Fruit fly (Drosophila melanogaster) whole organism, embryonic: ENCODE data around the gene ftz-f1.

Experiments used
- Adf1 ChIP-seq: fragments of 200-800 bp; sonication (Bioruptor generic); IDR thresholded peaks from 2 replicates; pipeline ENCODE4 v1.3.6; 2022; ENCODE audit warnings: missing biosample characterization, missing genetic modification characterization
- Antp ChIP-seq: fragments of 200-800 bp; sonication (Bioruptor generic); optimal IDR thresholded peaks from 3 replicates; lab custom pipeline; 2016; ENCODE audit warnings: missing biosample characterization, missing genetic modification characterization
- Asciz ChIP-seq: fragments of 200-800 bp; sonication (Bioruptor generic); optimal IDR thresholded peaks from 2 replicates; lab custom pipeline; 2017; ENCODE audit warnings: missing biosample characterization, mild to moderate bottlenecking, missing genetic modification characterization, missing genetic modification reagents
- B-H1 ChIP-seq: fragments of 200-800 bp; sonication (Bioruptor generic); IDR thresholded peaks from 3 replicates; pipeline ENCODE4 v1.3.6; 2022; ENCODE audit warnings: missing biosample characterization, missing genetic modification characterization
- C15 ChIP-seq: fragments of 200-800 bp; sonication (Bioruptor generic); IDR thresholded peaks from 3 replicates; pipeline ENCODE4 v1.3.6; 2022; ENCODE audit warnings: missing biosample characterization, missing genetic modification characterization
- CG10366 ChIP-seq: fragments of 200-800 bp; sonication (Bioruptor generic); IDR thresholded peaks from 2 replicates; pipeline ENCODE4 v1.3.6; 2022; ENCODE audit warnings: missing biosample characterization, missing genetic modification characterization
- CG11504 ChIP-seq: fragments of 200-800 bp; sonication (Bioruptor generic); optimal IDR thresholded peaks from 3 replicates; lab custom pipeline; 2019; ENCODE audit warnings: missing biosample characterization, mild to moderate bottlenecking, missing genetic modification characterization, moderate library complexity
- CG12236 ChIP-seq: fragments of 200-800 bp; sonication (Bioruptor generic); optimal IDR thresholded peaks from 2 replicates; lab custom pipeline; 2016; ENCODE audit warnings: missing biosample characterization, missing genetic modification characterization
- CG12744 ChIP-seq: fragments of 200-800 bp; sonication (Bioruptor generic); optimal IDR thresholded peaks from 2 replicates; lab custom pipeline; 2016; ENCODE audit warnings: missing biosample characterization, missing genetic modification characterization
- CG15601 ChIP-seq: fragments of 200-800 bp; sonication (Bioruptor generic); optimal IDR thresholded peaks from 3 replicates; lab custom pipeline; 2019; ENCODE audit warnings: missing biosample characterization, mild to moderate bottlenecking, missing genetic modification characterization, moderate library complexity
- CG16863 ChIP-seq: fragments of 200-800 bp; sonication (Bioruptor generic); optimal IDR thresholded peaks from 3 replicates; lab custom pipeline; 2016; ENCODE audit warnings: missing biosample characterization, missing genetic modification characterization
- CG17385 ChIP-seq: fragments of 200-800 bp; sonication (Bioruptor generic); optimal IDR thresholded peaks from 3 replicates; lab custom pipeline; 2018; ENCODE audit warnings: missing biosample characterization, mild to moderate bottlenecking, missing genetic modification characterization
- CG17612 ChIP-seq: fragments of 200-800 bp; sonication (Bioruptor generic); IDR thresholded peaks from 2 replicates; pipeline ENCODE4 v1.3.6; 2022; ENCODE audit warnings: missing biosample characterization, missing genetic modification characterization
- CG1792 ChIP-seq: fragments of 200-800 bp; sonication (Bioruptor generic); optimal IDR thresholded peaks from 2 replicates; lab custom pipeline; 2016; ENCODE audit warnings: missing biosample characterization, missing genetic modification characterization
- CG2116 ChIP-seq: fragments of 200-800 bp; sonication (Bioruptor generic); optimal IDR thresholded peaks from 3 replicates; lab custom pipeline; 2018; ENCODE audit warnings: missing biosample characterization, mild to moderate bottlenecking, missing genetic modification characterization
- CG2889 ChIP-seq: fragments of 200-800 bp; sonication (Bioruptor generic); IDR thresholded peaks from 3 replicates; pipeline ENCODE4 v1.3.6; 2022; ENCODE audit warnings: missing biosample characterization, missing genetic modification characterization
- CG3065 ChIP-seq: fragments of 200-800 bp; sonication (Bioruptor generic); optimal IDR thresholded peaks from 2 replicates; lab custom pipeline; 2016; ENCODE audit warnings: missing biosample characterization, missing genetic modification characterization
- CG5245 ChIP-seq: fragments of 200-800 bp; sonication (Bioruptor generic); optimal IDR thresholded peaks from 3 replicates; lab custom pipeline; 2016; ENCODE audit warnings: missing biosample characterization, missing genetic modification characterization
- CG7556 ChIP-seq: fragments of 200-800 bp; sonication (Bioruptor generic); optimal IDR thresholded peaks from 2 replicates; lab custom pipeline; 2017; ENCODE audit warnings: missing biosample characterization, mild to moderate bottlenecking, missing genetic modification characterization
- CG7963 ChIP-seq: fragments of 200-800 bp; sonication (Bioruptor generic); IDR thresholded peaks from 3 replicates; pipeline ENCODE4 v1.3.6; 2022; ENCODE audit warnings: missing biosample characterization, missing genetic modification characterization; ENCODE audit not compliant: partially characterized antibody
- CG8290 ChIP-seq, 3 experiments: fragments of 200-800 bp; sonication (Bioruptor generic); optimal IDR thresholded peaks; 2 replicates each; lab custom pipeline; 2016 to 2019; ENCODE audit warnings: missing biosample characterization in 3 of 3, missing genetic modification characterization in 3 of 3, mild to moderate bottlenecking in 2 of 3, moderate library complexity in 1 of 3
- Dip3 ChIP-seq: fragments of 200-800 bp; sonication (Bioruptor generic); optimal IDR thresholded peaks from 3 replicates; lab custom pipeline; 2016; ENCODE audit warnings: missing biosample characterization, missing genetic modification characterization
- Drgx ChIP-seq: fragments of 200-800 bp; sonication (Bioruptor generic); IDR thresholded peaks from 2 replicates; pipeline ENCODE4 v1.3.6; 2022; ENCODE audit warnings: missing biosample characterization, missing genetic modification characterization
- E2f1 ChIP-seq: fragments of 200-800 bp; sonication (Bioruptor generic); IDR thresholded peaks from 2 replicates; pipeline ENCODE4 v1.3.6; 2022; ENCODE audit warnings: missing biosample characterization, missing genetic modification characterization
- Hmr ChIP-seq: fragments of 200-800 bp; sonication (Bioruptor generic); optimal IDR thresholded peaks from 3 replicates; lab custom pipeline; 2017; ENCODE audit warnings: mild to moderate bottlenecking, missing biosample characterization, missing genetic modification reagents, missing genetic modification characterization
- Hr3 ChIP-seq: fragments of 200-800 bp; sonication (Bioruptor generic); optimal IDR thresholded peaks from 3 replicates; lab custom pipeline; 2016; ENCODE audit warnings: missing biosample characterization, missing genetic modification characterization
- Hsf ChIP-seq: fragments of 200-800 bp; sonication (Bioruptor generic); optimal IDR thresholded peaks from 3 replicates; lab custom pipeline; 2016; ENCODE audit warnings: missing biosample characterization, missing genetic modification characterization
- Max ChIP-seq: fragments of 200-800 bp; sonication (Bioruptor generic); optimal IDR thresholded peaks from 2 replicates; lab custom pipeline; 2016; ENCODE audit warnings: missing biosample characterization, mild to moderate bottlenecking, missing genetic modification characterization
- Med ChIP-seq: fragments of 200-800 bp; sonication (Bioruptor generic); peaks from one replicate; lab custom pipeline; 2016; ENCODE audit warnings: missing biosample characterization, missing genetic modification characterization, mild to moderate bottlenecking, inconsistent platforms, moderate library complexity
- Rx ChIP-seq: fragments of 200-800 bp; sonication (Bioruptor generic); IDR thresholded peaks from 2 replicates; pipeline ENCODE4 v1.3.6; 2022; ENCODE audit warnings: missing biosample characterization, missing genetic modification characterization
- Sox102F ChIP-seq: fragments of 200-800 bp; sonication (Bioruptor generic); optimal IDR thresholded peaks from 2 replicates; lab custom pipeline; 2018; ENCODE audit warnings: missing biosample characterization, mild to moderate bottlenecking, missing genetic modification characterization, moderate library complexity
- TFAM ChIP-seq: fragments of 200-800 bp; sonication (Bioruptor generic); optimal IDR thresholded peaks from 2 replicates; lab custom pipeline; 2017; ENCODE audit warnings: missing biosample characterization, missing genetic modification characterization, inconsistent platforms
- Trl ChIP-seq, 3 experiments: fragments of >200 bp in 2 of 3; fragments of 200-800 bp in 1 of 3; sonication (Bioruptor generic) in 1 of 3; optimal IDR thresholded peaks; 2 replicates in 1 of 3; 3 replicates in 2 of 3; lab custom pipeline; 2016 to 2017; ENCODE audit warnings: missing biosample characterization in 1 of 3, missing genetic modification characterization in 1 of 3
- Vsx1 ChIP-seq: fragments of 200-800 bp; sonication (Bioruptor generic); optimal IDR thresholded peaks from 2 replicates; lab custom pipeline; 2017; ENCODE audit warnings: missing biosample characterization, mild to moderate bottlenecking, missing genetic modification characterization, missing genetic modification reagents
- Xbp1 ChIP-seq: fragments of 200-800 bp; sonication (Bioruptor generic); optimal IDR thresholded peaks from 3 replicates; lab custom pipeline; 2016; ENCODE audit warnings: missing biosample characterization, mild to moderate bottlenecking, missing genetic modification characterization
- amos ChIP-seq: fragments of 200-800 bp; sonication (Bioruptor generic); IDR thresholded peaks from 2 replicates; pipeline ENCODE4 v1.3.6; 2022; ENCODE audit warnings: missing biosample characterization, missing genetic modification characterization; ENCODE audit not compliant: partially characterized antibody
- bigmax ChIP-seq: fragments of 200-800 bp; sonication (Bioruptor generic); optimal IDR thresholded peaks from 2 replicates; lab custom pipeline; 2018; ENCODE audit warnings: missing biosample characterization, mild to moderate bottlenecking, missing genetic modification characterization
- dimm ChIP-seq: fragments of 200-800 bp; sonication (Bioruptor generic); IDR thresholded peaks from 2 replicates; pipeline ENCODE4 v1.3.6; 2022; ENCODE audit warnings: missing biosample characterization, missing genetic modification characterization
- dmrt99B ChIP-seq: fragments of 200-800 bp; sonication (Bioruptor generic); optimal IDR thresholded peaks from 2 replicates; lab custom pipeline; 2018; ENCODE audit warnings: missing biosample characterization, mild to moderate bottlenecking, missing genetic modification characterization, moderate library complexity
- fu2 ChIP-seq: fragments of 200-800 bp; sonication (Bioruptor generic); optimal IDR thresholded peaks from 2 replicates; lab custom pipeline; 2016; ENCODE audit warnings: missing biosample characterization, missing genetic modification characterization
- hb ChIP-seq: fragments of 200-800 bp; sonication (Bioruptor generic); IDR thresholded peaks from 3 replicates; pipeline ENCODE4 v1.3.6; 2022; ENCODE audit warnings: missing biosample characterization, missing genetic modification characterization; ENCODE audit not compliant: partially characterized antibody
- hkb ChIP-seq, 2 experiments: fragments of 200-800 bp in 1 of 2; fragments of >200 bp in 1 of 2; sonication (Bioruptor generic) in 1 of 2; IDR thresholded peaks in 1 of 2; optimal IDR thresholded peaks in 1 of 2; 2 replicates each; pipeline versions ENCODE4 v1.3.6 to Lab custom; 2017 to 2022; ENCODE audit warnings: missing biosample characterization in 1 of 2, missing genetic modification characterization in 1 of 2
- inv ChIP-seq: fragments of 200-800 bp; sonication (Bioruptor generic); IDR thresholded peaks from 2 replicates; pipeline ENCODE4 v1.3.6; 2022; ENCODE audit warnings: missing biosample characterization, missing genetic modification characterization; ENCODE audit not compliant: partially characterized antibody
- odd ChIP-seq: fragments of 200-800 bp; sonication (Bioruptor generic); optimal IDR thresholded peaks from 2 replicates; lab custom pipeline; 2017; ENCODE audit warnings: missing biosample characterization, mild to moderate bottlenecking, missing genetic modification characterization
- peb ChIP-seq: fragments of 200-800 bp; sonication (Bioruptor generic); IDR thresholded peaks from 2 replicates; pipeline ENCODE4 v1.3.6; 2022; ENCODE audit warnings: missing biosample characterization, missing genetic modification characterization
- tll ChIP-seq, 2 experiments: fragments of 200-800 bp in 1 of 2; fragments of >200 bp in 1 of 2; sonication (Bioruptor generic) in 1 of 2; optimal IDR thresholded peaks; 2 replicates each; lab custom pipeline; 2017 to 2019; ENCODE audit warnings: missing biosample characterization in 2 of 2, missing genetic modification characterization in 2 of 2, mild to moderate bottlenecking in 1 of 2, moderate library complexity in 1 of 2
- tup ChIP-seq: fragments of 200-800 bp; sonication (Bioruptor generic); optimal IDR thresholded peaks from 2 replicates; lab custom pipeline; 2016; ENCODE audit warnings: missing biosample characterization, mild to moderate bottlenecking, missing genetic modification characterization, moderate library complexity
- usp ChIP-seq: fragments of >200 bp; optimal IDR thresholded peaks from 2 replicates; lab custom pipeline; 2017; ENCODE audit warnings: missing biosample characterization, missing genetic modification characterization

Gene ftz-f1

dm6 chr3L:18791232-18792008, 9.7 kb downstream of the ftz-f1 start (continued):
- TF ChIP-seq CG5245 (GFP tag; lab: Kevin White, UChicago) (no peak), odd (GFP tag; lab: Kevin White, UChicago) (no peak), Max (GFP tag; lab: Kevin White, UChicago) (no peak), Trl (optimal IDR thresholded peaks at IDR 0.05; lab: Kevin White, UChicago) (no peak), Trl (GFP tag; optimal IDR thresholded peaks at IDR 0.05; lab: Kevin White, UChicago) (peak; percentile 6), tll (GFP tag; optimal IDR thresholded peaks at IDR 0.05; lab: Kevin White, UChicago) (no peak), fu2 (GFP tag; lab: Kevin White, UChicago) (peak; percentile 18), CG15601 (tag; lab: Kevin White, UChicago) (no peak), TFAM (GFP tag; lab: Kevin White, UChicago) (no peak), Hmr (GFP tag; lab: Kevin White, UChicago) (peak; percentile 33), peb (no peak), inv (GFP tag; lab: Robert Waterston, UW) (no peak), hb (no peak), bigmax (GFP tag; lab: Kevin White, UChicago) (no peak), Antp (no peak), Adf1 (GFP tag; lab: Robert Waterston, UW) (peak; percentile 42), E2f1 (GFP tag; lab: Robert Waterston, UW) (peak; percentile 36; the same call in 1 of the 2 replicates), CG2889 (GFP tag; lab: Robert Waterston, UW) (no peak), CG11504 (peak; percentile 64), tup (no peak), usp (GFP tag; lab: Kevin White, UChicago) (no peak), Med (peak; percentile 92), CG7963 (no peak), CG12744 (GFP tag; lab: Kevin White, UChicago) (no peak), CG8290 (GFP tag; optimal IDR thresholded peaks at IDR 0.05; lab: Kevin White, UChicago) (no peak), CG8290 (tag; optimal IDR thresholded peaks at IDR 0.05; lab: Kevin White, UChicago) (peak in 1 of 2 experiments; percentile 24), CG2116 (GFP tag; lab: Kevin White, UChicago) (no peak), hkb (optimal IDR thresholded peaks at IDR 0.05; lab: Kevin White, UChicago) (no peak), hkb (GFP tag; IDR thresholded peaks at IDR 0.05; lab: Robert Waterston, UW) (no peak), C15 (no peak), Hr3 (GFP tag; lab: Kevin White, UChicago) (peak; percentile 38), Drgx (GFP tag; lab: Robert Waterston, UW) (0 out of 2 replicates have a peak, but pooled peaks have one; percentile 17), CG3065 (GFP tag; lab: Kevin White, UChicago) (no peak), B-H1 (GFP tag; lab: Robert Waterston, UW) (no peak), CG12236 (GFP tag; lab: Kevin White, UChicago) (no peak), CG1792 (GFP tag; lab: Kevin White, UChicago) (no peak), amos (GFP tag; lab: Robert Waterston, UW) (no peak), Vsx1 (GFP tag; lab: Kevin White, UChicago) (no peak), dmrt99B (peak; percentile 44), Dip3 (peak; percentile 19), CG16863 (GFP tag; lab: Kevin White, UChicago) (no peak), CG10366 (peak; percentile 39; the same call in 1 of the 2 replicates), CG17385 (GFP tag; lab: Kevin White, UChicago) (peak; percentile 33), Asciz (peak; percentile 32), Rx (GFP tag; lab: Robert Waterston, UW) (peak; percentile 27; the same call in 1 of the 2 replicates), dimm (GFP tag; lab: Robert Waterston, UW) (no peak), Xbp1 (GFP tag; lab: Kevin White, UChicago) (peak; percentile 44), Sox102F (GFP tag; lab: Kevin White, UChicago) (peak; percentile 37), CG17612 (GFP tag; lab: Robert Waterston, UW) (no peak), CG7556 (GFP tag; lab: Kevin White, UChicago) (peak; percentile 52), Hsf (no peak)
